Fruit fly (Drosophila melanogaster): Measurements from ENCODE around the gene CG44428.

dm6 chrX:13563483-13564443 lies 33.7 kb upstream of the CG44428 start, which contains the start of the genes CG46311 and Tpst:
- peak; percentile 65 for TF ChIP-seq CG6854 (GFP tag; optimal IDR thresholded peaks at IDR 0.05)
- no peak for TF ChIP-seq Hr38 (GFP tag; optimal IDR thresholded peaks at IDR 0.05)
- peak; percentile 50 for TF ChIP-seq pdm3 (GFP tag; optimal IDR thresholded peaks at IDR 0.05)
- TF ChIP-seq Eip93F (GFP tag; optimal IDR thresholded peaks at IDR 0.05) = no peak
- TF ChIP-seq CG8119 (GFP tag; IDR thresholded peaks at IDR 0.05) = 0 out of 3 replicates have a peak, but pooled peaks have one; percentile 32
- no peak for TF ChIP-seq OdsH (GFP tag; optimal IDR thresholded peaks at IDR 0.05)
- no peak for TF ChIP-seq CG8319 (GFP tag; optimal IDR thresholded peaks at IDR 0.05)
- TF ChIP-seq Sox102F (GFP tag; optimal IDR thresholded peaks at IDR 0.05) = no peak
